Worm (Caenorhabditis elegans): ENCODE results near the gene ssu-1.
A peak's percentile ranks its signal among the peaks of the same experiment; 100 is the strongest.

ssu-1 gene

DNA sequence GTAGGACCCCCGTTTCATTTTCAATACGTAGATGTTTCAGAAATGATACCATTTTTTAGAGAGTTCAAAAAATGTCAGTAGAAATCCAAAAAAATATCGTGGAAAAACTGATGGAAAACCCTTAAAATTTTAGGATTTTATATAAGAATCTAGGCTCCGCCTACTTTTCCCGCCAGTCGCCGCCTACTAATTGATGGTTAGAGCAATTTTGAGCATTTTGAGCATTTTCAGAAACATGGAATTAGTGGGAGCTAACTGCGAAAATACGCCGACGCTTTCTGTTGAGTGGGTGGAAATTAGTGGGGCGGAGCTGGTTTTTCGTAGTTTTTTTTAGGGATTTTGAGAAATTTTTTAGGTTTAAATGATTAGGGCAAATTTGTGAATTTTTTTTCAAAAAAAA is at the start of gene ssu-1:
ssu-1 (minus strand) TSS at position 101 of the 400 bp plus-strand sequence.
- TF ChIP-seq odd-2 (tag; optimal IDR thresholded peaks at IDR 0.05) (no peak), sox-2 (GFP tag; IDR thresholded peaks at IDR 0.05) (no peak), elt-4 (tag; optimal IDR thresholded peaks at IDR 0.05) (no peak), ceh-45 (GFP tag; IDR thresholded peaks at IDR 0.05) (no peak), tbx-2 (tag; optimal IDR thresholded peaks at IDR 0.05) (no peak)

DNA sequence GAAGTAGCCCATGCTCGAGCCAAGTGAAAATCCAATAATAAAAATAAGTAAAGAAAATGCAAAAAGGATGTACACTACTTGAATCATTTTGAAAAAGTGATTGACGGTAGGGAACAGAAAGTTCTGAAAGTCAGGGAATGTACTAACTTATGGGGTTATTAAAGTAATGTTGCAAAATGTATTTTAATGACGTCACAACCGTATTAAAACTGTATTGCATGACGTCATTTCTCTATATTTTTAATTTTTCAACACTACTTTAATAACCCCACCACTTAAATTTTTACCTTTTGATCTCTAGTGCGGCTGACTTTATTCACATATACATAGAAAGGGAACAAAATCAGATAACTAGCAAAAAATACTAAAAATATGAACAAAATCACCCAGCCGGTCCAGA is 49.2 kb upstream of the ssu-1 start:
- no peak for TF ChIP-seq nhr-11 (tag; optimal IDR thresholded peaks at IDR 0.05)
- no peak for TF ChIP-seq Y22D7AL.16 (tag; optimal IDR thresholded peaks at IDR 0.05)
- no peak for TF ChIP-seq ceh-45 (GFP tag; IDR thresholded peaks at IDR 0.05)
- TF ChIP-seq sox-4 (tag; optimal IDR thresholded peaks at IDR 0.05), result no peak
- no peak for TF ChIP-seq ceh-22 (tag; optimal IDR thresholded peaks at IDR 0.05)
- no peak for TF ChIP-seq K09A11.1 (tag; optimal IDR thresholded peaks at IDR 0.05; ENCODE audit: insufficient read depth)
- TF ChIP-seq hlh-8 (tag; optimal IDR thresholded peaks at IDR 0.05), result no peak
- TF ChIP-seq ets-4 (tag; optimal IDR thresholded peaks at IDR 0.05), result no peak
- no peak for TF ChIP-seq ttx-3 (tag; optimal IDR thresholded peaks at IDR 0.05)
- no peak for TF ChIP-seq K02D7.2 (tag; optimal IDR thresholded peaks at IDR 0.05)
- no peak for TF ChIP-seq ceh-9 (tag; optimal IDR thresholded peaks at IDR 0.05)
- TF ChIP-seq pros-1 (tag; optimal IDR thresholded peaks at IDR 0.05), result no peak
- TF ChIP-seq ama-1 (optimal IDR thresholded peaks at IDR 0.05), result no peak
- no peak for TF ChIP-seq ahr-1 (tag; optimal IDR thresholded peaks at IDR 0.05)
- no peak for TF ChIP-seq ceh-48 (tag; optimal IDR thresholded peaks at IDR 0.05)
- no peak for TF ChIP-seq hlh-30 (tag; optimal IDR thresholded peaks at IDR 0.05; ENCODE audit: insufficient read depth)

DNA sequence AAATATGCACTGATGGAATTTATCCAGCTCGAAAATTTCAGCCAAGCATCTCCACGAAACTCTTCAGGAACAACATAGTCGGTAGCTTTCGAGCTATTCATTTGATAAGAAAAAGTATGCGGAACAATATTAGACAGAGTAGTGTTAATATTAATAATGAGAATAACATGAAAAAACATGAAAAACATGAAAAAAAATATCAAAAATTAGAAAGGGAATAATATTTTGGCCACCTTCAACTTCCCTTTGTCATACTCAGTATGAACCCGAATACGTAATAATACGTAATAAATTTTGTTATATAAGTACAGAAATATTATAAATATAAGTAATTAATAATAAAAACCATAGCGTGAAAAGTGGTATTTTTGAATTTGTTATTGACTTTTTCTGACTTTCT is 38.9 kb upstream of the ssu-1 start, which contains the start of gene srw-39:
srw-39 (minus strand) TSS at position 101 of the 400 bp plus-strand sequence.
- TF ChIP-seq pha-4 (tag; optimal IDR thresholded peaks at IDR 0.05), result no peak

DNA sequence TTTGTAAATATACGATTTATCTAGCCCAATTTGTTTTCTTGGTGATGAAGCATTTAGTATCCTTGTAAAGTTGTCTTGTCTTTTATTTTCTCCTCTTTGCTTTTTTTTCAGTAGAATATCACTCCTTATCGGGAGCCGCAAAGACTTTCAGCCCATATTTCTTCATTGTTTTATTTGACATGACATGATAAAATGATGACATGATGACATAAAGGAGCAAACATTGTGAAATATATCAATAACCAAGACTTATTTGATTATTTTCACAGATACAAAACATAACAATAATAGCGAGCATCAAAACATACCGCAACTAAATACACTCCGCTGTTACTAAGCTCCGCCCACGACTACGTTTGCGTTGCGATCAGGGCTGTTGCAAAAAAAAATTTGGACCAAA is 32.7 kb upstream of the ssu-1 start:
- TF ChIP-seq unc-42 (tag; optimal IDR thresholded peaks at IDR 0.05) (no peak), K02D7.2 (tag; optimal IDR thresholded peaks at IDR 0.05) (no peak), hlh-30 (tag; optimal IDR thresholded peaks at IDR 0.05; ENCODE audit: insufficient read depth) (no peak), odd-2 (tag; optimal IDR thresholded peaks at IDR 0.05) (no peak), ceh-14 (tag; optimal IDR thresholded peaks at IDR 0.05) (no peak), K09A11.1 (tag; optimal IDR thresholded peaks at IDR 0.05; ENCODE audit: insufficient read depth) (no peak), pha-4 (tag; optimal IDR thresholded peaks at IDR 0.05) (no peak), dve-1 (tag; optimal IDR thresholded peaks at IDR 0.05) (no peak), ttx-3 (tag; optimal IDR thresholded peaks at IDR 0.05) (no peak), ceh-34 (tag; optimal IDR thresholded peaks at IDR 0.05) (no peak), Y22D7AL.16 (tag; optimal IDR thresholded peaks at IDR 0.05) (no peak), fax-1 (tag; optimal IDR thresholded peaks at IDR 0.05) (no peak), ceh-19 (GFP tag; optimal IDR thresholded peaks at IDR 0.05) (no peak), ama-1 (optimal IDR thresholded peaks at IDR 0.05) (no peak), fkh-6 (tag; optimal IDR thresholded peaks at IDR 0.05) (no peak), nhr-232 (tag; optimal IDR thresholded peaks at IDR 0.05) (no peak)

DNA sequence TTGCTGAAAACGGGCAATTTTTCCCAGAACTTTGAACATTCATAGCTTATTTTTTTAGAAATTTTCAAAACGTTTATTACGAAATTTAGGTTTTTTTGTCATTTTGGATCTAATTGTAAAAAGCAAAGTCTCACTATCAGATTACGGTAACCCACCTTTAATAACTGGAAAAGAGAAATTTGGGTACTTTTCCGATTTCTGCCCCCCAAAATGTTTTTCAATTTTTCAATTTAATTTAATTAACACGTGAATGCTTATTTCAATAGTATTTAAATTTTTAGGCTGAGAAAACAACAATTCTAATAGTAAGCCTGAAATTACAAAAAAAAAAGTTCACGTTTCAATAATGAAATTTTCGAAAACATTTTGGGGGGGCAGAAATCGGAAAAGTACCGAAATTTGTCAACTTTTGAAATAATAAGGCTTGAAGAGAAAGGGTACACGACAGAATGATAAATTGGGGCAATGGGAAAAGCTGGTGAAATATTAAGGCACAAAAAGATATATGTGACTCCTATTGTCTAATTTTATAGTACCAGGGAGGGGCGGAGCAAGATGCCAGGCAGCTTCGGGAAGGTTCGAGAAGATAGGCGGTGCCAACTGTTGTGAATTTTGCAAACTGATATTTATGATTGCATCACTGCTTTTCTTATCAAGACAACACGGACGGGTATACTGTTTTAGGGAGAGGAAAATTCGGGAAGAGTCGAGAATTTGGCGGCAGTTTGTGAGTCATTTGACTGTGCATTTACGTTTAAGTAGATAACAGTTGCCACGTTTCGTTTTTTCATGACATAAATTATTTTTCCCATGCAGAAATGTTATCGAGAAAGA is 31.2 kb upstream of the ssu-1 start, which contains the start of gene F19B2.5:
F19B2.5 (minus strand) TSS at position 107 of the 834 bp plus-strand sequence.
- TF ChIP-seq elt-2 (tag; optimal IDR thresholded peaks at IDR 0.05) (peak; percentile 69), ceh-30 (tag; optimal IDR thresholded peaks at IDR 0.05) (no peak)

DNA sequence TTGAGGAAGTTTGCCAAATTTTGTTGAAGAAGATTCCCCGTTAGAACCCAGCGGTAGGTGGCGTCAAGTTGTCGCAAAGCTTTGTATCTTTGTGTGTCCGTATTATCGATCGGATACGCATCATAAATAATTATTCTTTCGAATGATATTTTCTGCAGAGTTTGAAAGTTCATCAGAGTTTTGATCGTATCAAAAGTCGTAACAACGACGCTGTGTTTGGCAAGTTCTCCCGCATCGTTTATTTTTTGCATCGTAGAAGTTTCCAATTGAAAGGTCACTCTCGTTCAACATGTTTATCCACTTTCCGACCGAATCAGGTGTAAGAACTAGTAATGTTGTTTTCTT is 30.0 kb upstream of the ssu-1 start:
- no peak for TF ChIP-seq lin-11 (tag; optimal IDR thresholded peaks at IDR 0.05)
- TF ChIP-seq fkh-10 (GFP tag; optimal IDR thresholded peaks at IDR 0.05), result no peak
- TF ChIP-seq elt-2 (tag; optimal IDR thresholded peaks at IDR 0.05), result no peak
- TF ChIP-seq nhr-232 (tag; optimal IDR thresholded peaks at IDR 0.05), result no peak
- TF ChIP-seq ceh-30 (tag; optimal IDR thresholded peaks at IDR 0.05), result no peak
- no peak for TF ChIP-seq nfya-1 (tag; optimal IDR thresholded peaks at IDR 0.05)
- no peak for TF ChIP-seq ceh-31 (tag; optimal IDR thresholded peaks at IDR 0.05)
- TF ChIP-seq ahr-1 (tag; optimal IDR thresholded peaks at IDR 0.05), result no peak
